Fruit fly (Drosophila melanogaster): ENCODE measurements around the gene CG43867.

Gene CG43867

dm6 chrX:765039-765508, 162.7 kb downstream of the CG43867 start, which contains the start of gene RpL22 (continued):
- peak; percentile 82 for TF ChIP-seq eg (GFP tag; IDR thresholded peaks at IDR 0.05)
- no peak for TF ChIP-seq Eip93F (GFP tag; optimal IDR thresholded peaks at IDR 0.05)
- peak; percentile 60 for TF ChIP-seq achi (GFP tag; optimal IDR thresholded peaks at IDR 0.05)
- TF ChIP-seq Smox (GFP tag; optimal IDR thresholded peaks at IDR 0.05) = peak; percentile 72
- TF ChIP-seq salr (GFP tag; optimal IDR thresholded peaks at IDR 0.05) = peak; percentile 8 to 73
- peak; percentile 66 for TF ChIP-seq Sox102F (GFP tag; optimal IDR thresholded peaks at IDR 0.05)
- TF ChIP-seq Met (GFP tag; optimal IDR thresholded peaks at IDR 0.05) = peak; percentile 80
- TF ChIP-seq CG8632 (GFP tag; optimal IDR thresholded peaks at IDR 0.05) = peak; percentile 43
- TF ChIP-seq CG10631 (GFP tag; optimal IDR thresholded peaks at IDR 0.05) = peak; percentile 52
- peak; percentile 21 for TF ChIP-seq Sox15 (GFP tag; optimal IDR thresholded peaks at IDR 0.05)
- TF ChIP-seq CG10669 (GFP tag; optimal IDR thresholded peaks at IDR 0.05) = peak; percentile 48
- TF ChIP-seq CG6163 (GFP tag; IDR thresholded peaks at IDR 0.05) = peak; percentile 89
- peak; percentile 41; the same call in 1 of the 2 replicates for TF ChIP-seq Gug (GFP tag; IDR thresholded peaks at IDR 0.05)
- peak; percentile 67 for TF ChIP-seq CG6808 (GFP tag; optimal IDR thresholded peaks at IDR 0.05)
- peak; percentile 22 for TF ChIP-seq spab (GFP tag; optimal IDR thresholded peaks at IDR 0.05)
- peak; percentile 50 for TF ChIP-seq CG11902 (GFP tag; optimal IDR thresholded peaks at IDR 0.05)
- peak; percentile 50 for TF ChIP-seq fd85E (GFP tag; optimal IDR thresholded peaks at IDR 0.05)
- peak; percentile 42 for TF ChIP-seq CG8319 (GFP tag; optimal IDR thresholded peaks at IDR 0.05)
- TF ChIP-seq CG6276 (GFP tag; optimal IDR thresholded peaks at IDR 0.05) = peak; percentile 26
- peak; percentile 66 for TF ChIP-seq OdsH (GFP tag; optimal IDR thresholded peaks at IDR 0.05)
- TF ChIP-seq CG8119 (GFP tag; IDR thresholded peaks at IDR 0.05) = peak; percentile 44; the same call in 2 of the 3 replicates
- peak; percentile 66 for TF ChIP-seq fkh (GFP tag; optimal IDR thresholded peaks at IDR 0.05)
- TF ChIP-seq dsx (GFP tag; optimal IDR thresholded peaks at IDR 0.05; ENCODE audit: poor library complexity, severe bottlenecking) = peak; percentile 3
- peak; percentile 70 for TF ChIP-seq CG31627 (GFP tag; optimal IDR thresholded peaks at IDR 0.05)
- TF ChIP-seq Hr39 (GFP tag; optimal IDR thresholded peaks at IDR 0.05) = peak; percentile 67
- TF ChIP-seq Ets96B (tag; optimal IDR thresholded peaks at IDR 0.05) = peak; percentile 28
- TF ChIP-seq Ets21C (GFP tag; optimal IDR thresholded peaks at IDR 0.05) = peak; percentile 42

dm6 chrX:762047-762446, 165.7 kb downstream of the CG43867 start:
- TF ChIP-seq Eip75B (GFP tag; optimal IDR thresholded peaks at IDR 0.05) = no peak
- TF ChIP-seq CG6276 (GFP tag; optimal IDR thresholded peaks at IDR 0.05) = no peak

DNA sequence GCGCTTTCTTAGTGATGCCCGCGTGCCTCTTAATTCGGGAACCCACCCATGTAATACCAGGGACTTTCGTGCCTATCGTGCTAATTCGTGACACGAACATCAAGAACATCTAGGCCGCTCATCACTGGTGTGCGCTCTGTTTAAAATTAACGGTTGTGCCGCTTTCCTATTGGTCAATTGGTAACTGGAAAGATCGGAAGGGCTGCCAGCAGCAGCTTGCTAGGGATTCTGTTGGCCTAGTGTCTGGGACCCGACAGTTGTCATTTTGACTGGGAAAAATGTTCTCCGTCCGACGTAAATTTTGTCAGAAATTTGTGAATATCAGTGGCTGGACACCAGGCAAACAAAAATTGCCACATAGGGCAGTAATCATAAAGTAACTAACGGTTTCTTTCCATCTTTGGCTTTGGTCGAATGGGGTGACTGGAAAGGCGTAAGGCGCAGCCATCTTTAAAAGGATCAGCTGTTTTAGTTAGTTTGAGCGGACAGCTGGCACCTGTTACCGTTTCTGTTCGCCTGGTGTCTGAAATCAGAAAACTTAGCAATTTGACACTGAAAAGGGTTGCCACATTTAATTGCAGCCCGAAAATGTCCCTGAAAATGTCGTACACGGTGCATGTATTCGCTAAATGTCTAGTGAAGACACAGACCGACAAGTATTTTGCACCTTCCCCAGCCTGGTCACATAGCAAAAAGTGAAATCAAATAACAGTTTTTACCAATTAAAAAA, 168.7 kb downstream of the CG43867 start, which contains the start of gene CG5273:
Gene CG5273, plus strand, starts transcription at position 703 of the 730 bp plus-strand sequence.
- TF ChIP-seq achi (GFP tag; optimal IDR thresholded peaks at IDR 0.05) (peak; percentile 73), Hr39 (GFP tag; optimal IDR thresholded peaks at IDR 0.05) (no peak), lz (GFP tag; optimal IDR thresholded peaks at IDR 0.05) (peak; percentile 11), CG6792 (GFP tag; optimal IDR thresholded peaks at IDR 0.05) (no peak), pdm3 (GFP tag; optimal IDR thresholded peaks at IDR 0.05) (no peak), CG8319 (GFP tag; optimal IDR thresholded peaks at IDR 0.05) (no peak), topi (GFP tag; optimal IDR thresholded peaks at IDR 0.05) (peak; percentile 34), Eip93F (GFP tag; optimal IDR thresholded peaks at IDR 0.05) (no peak), CG11762 (GFP tag; optimal IDR thresholded peaks at IDR 0.05; ENCODE audit: insufficient read depth) (no peak), CG10669 (GFP tag; optimal IDR thresholded peaks at IDR 0.05) (no peak), CG31627 (GFP tag; optimal IDR thresholded peaks at IDR 0.05) (no peak), CG8632 (GFP tag; optimal IDR thresholded peaks at IDR 0.05) (no peak), CG6163 (GFP tag; IDR thresholded peaks at IDR 0.05) (no peak), CG4318 (GFP tag; optimal IDR thresholded peaks at IDR 0.05) (no peak), cyc (GFP tag; optimal IDR thresholded peaks at IDR 0.05) (no peak), Ets96B (tag; optimal IDR thresholded peaks at IDR 0.05) (no peak), Eip78C (GFP tag) (peak; percentile 75), CG8119 (GFP tag; IDR thresholded peaks at IDR 0.05) (no peak), ss (GFP tag; optimal IDR thresholded peaks at IDR 0.05) (peak; percentile 8 to 34), CG6808 (GFP tag; optimal IDR thresholded peaks at IDR 0.05) (peak; percentile 8), CG11294 (GFP tag; IDR thresholded peaks at IDR 0.05) (no peak), Blimp-1 (GFP tag; optimal IDR thresholded peaks at IDR 0.05) (peak; percentile 93), CG3919 (GFP tag; optimal IDR thresholded peaks at IDR 0.05) (peak; percentile 12), eg (GFP tag; IDR thresholded peaks at IDR 0.05) (0 out of 3 replicates have a peak, but pooled peaks have one; percentile 6), CG32006 (GFP tag; optimal IDR thresholded peaks at IDR 0.05) (no peak), salr (GFP tag; optimal IDR thresholded peaks at IDR 0.05) (no peak), Smox (GFP tag; optimal IDR thresholded peaks at IDR 0.05) (peak; percentile 15), Sox14 (GFP tag; optimal IDR thresholded peaks at IDR 0.05) (peak; percentile 22), CG6854 (GFP tag; optimal IDR thresholded peaks at IDR 0.05) (no peak), Gug (GFP tag; IDR thresholded peaks at IDR 0.05) (no peak), CG1621 (tag; optimal IDR thresholded peaks at IDR 0.05) (peak; percentile 36), CG11902 (GFP tag; optimal IDR thresholded peaks at IDR 0.05) (no peak)
